Worm (Caenorhabditis elegans): ENCODE data around the gene F41E7.9.

The F41E7.9 gene

ce11 chrX:10340986-10341385 lies 25.2 kb upstream of the F41E7.9 start, which contains the start of gene R07E3.1:
Gene R07E3.1, minus strand, starts transcription at chrX:10341161.
- TF ChIP-seq aly-2 (tag; optimal IDR thresholded peaks at IDR 0.05) = no peak
- peak; percentile 87 for TF ChIP-seq elt-2 (tag; optimal IDR thresholded peaks at IDR 0.05)
- TF ChIP-seq pqm-1 (tag; optimal IDR thresholded peaks at IDR 0.05) = peak; percentile 79
- peak; percentile 59 for TF ChIP-seq pha-4 (tag; optimal IDR thresholded peaks at IDR 0.05)

DNA sequence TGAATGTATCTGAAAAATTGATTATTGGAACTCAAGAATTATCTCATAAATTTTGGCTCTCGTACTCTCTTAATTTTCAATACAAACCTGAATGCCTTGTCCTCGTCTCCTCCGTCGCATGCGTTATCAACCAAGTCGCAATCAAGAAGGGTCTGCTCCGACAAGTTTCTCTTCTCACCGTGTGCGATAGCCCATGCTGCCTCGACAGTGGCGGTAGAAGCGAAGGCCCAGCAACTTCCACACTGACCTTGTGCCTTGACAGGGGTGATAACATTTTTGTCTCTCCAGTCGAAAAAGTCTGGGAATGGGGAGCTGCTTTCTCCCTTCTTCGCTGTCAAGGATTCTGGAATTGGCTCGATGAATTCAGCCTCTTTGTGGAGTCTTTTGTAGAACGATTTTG lies 24.2 kb upstream of the F41E7.9 start:
- TF ChIP-seq nfya-1 (tag; optimal IDR thresholded peaks at IDR 0.05; ENCODE audit: insufficient read depth) (no peak), jun-1 (tag; optimal IDR thresholded peaks at IDR 0.05) (no peak), snpc-4 (tag; optimal IDR thresholded peaks at IDR 0.05) (no peak), nhr-11 (tag; optimal IDR thresholded peaks at IDR 0.05) (no peak), mdl-1 (tag; optimal IDR thresholded peaks at IDR 0.05) (no peak), nhr-28 (tag; optimal IDR thresholded peaks at IDR 0.05) (no peak), lsy-12 (tag; optimal IDR thresholded peaks at IDR 0.05) (no peak), lin-15B (tag; optimal IDR thresholded peaks at IDR 0.05) (no peak), ceh-28 (tag; optimal IDR thresholded peaks at IDR 0.05) (no peak), elt-2 (tag; optimal IDR thresholded peaks at IDR 0.05) (peak; percentile 64), daf-12 (tag; optimal IDR thresholded peaks at IDR 0.05) (no peak), pqm-1 (tag; optimal IDR thresholded peaks at IDR 0.05) (peak; percentile 55), nhr-43 (tag; optimal IDR thresholded peaks at IDR 0.05; ENCODE audit: poor library complexity, severe bottlenecking) (no peak), pha-4 (tag; optimal IDR thresholded peaks at IDR 0.05) (no peak)

- TF ChIP-seq ZK546.5 (tag; optimal IDR thresholded peaks at IDR 0.05) (no peak), elt-2 (tag; optimal IDR thresholded peaks at IDR 0.05) (peak; percentile 42)
These were observed 23.0 kb upstream of the F41E7.9 start for ce11 chrX:10338761-10339160.

DNA sequence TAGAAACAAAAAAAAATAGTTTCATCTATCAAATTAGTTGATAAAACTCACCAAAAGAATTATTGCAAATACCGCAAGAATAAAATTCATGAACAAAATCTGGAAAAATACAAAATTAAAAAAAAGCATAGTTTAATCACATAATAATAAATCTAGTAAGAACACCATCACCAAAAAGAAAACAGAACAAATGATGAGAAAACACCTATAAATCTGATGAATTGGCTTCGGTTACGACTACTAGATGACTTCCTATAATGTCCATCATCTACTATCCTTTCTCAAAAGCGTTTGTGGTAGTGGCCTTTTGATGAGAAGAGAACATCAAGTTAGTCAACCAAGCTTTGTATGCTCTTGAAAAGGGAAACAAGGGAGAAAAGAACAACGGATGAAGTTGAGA lies 22.3 kb upstream of the F41E7.9 start, which contains the start of gene cut-5:
cut-5 (minus strand) TSS at position 101 of the 400 bp plus-strand sequence.
- no peak for TF ChIP-seq nhr-23 (tag; optimal IDR thresholded peaks at IDR 0.05)
- no peak for TF ChIP-seq elt-3 (tag; optimal IDR thresholded peaks at IDR 0.05)
- TF ChIP-seq aly-2 (tag; optimal IDR thresholded peaks at IDR 0.05) = no peak
- TF ChIP-seq elt-1 (tag; optimal IDR thresholded peaks at IDR 0.05) = no peak
- no peak for TF ChIP-seq elt-2 (tag; optimal IDR thresholded peaks at IDR 0.05)
- TF ChIP-seq egl-27 (tag; optimal IDR thresholded peaks at IDR 0.05) = no peak
- no peak for TF ChIP-seq fkh-2 (tag; optimal IDR thresholded peaks at IDR 0.05)
- no peak for TF ChIP-seq skn-1 (tag; optimal IDR thresholded peaks at IDR 0.05)
- no peak for TF ChIP-seq zag-1 (tag; optimal IDR thresholded peaks at IDR 0.05)
- TF ChIP-seq mml-1 (tag; optimal IDR thresholded peaks at IDR 0.05) = no peak
- TF ChIP-seq nhr-25 (tag; optimal IDR thresholded peaks at IDR 0.05) = no peak
- TF ChIP-seq unc-62 (GFP tag; optimal IDR thresholded peaks at IDR 0.05) = no peak
- no peak for TF ChIP-seq unc-39 (tag; optimal IDR thresholded peaks at IDR 0.05)
- no peak for TF ChIP-seq egl-5 (tag; optimal IDR thresholded peaks at IDR 0.05)
- no peak for TF ChIP-seq lin-39 (tag; optimal IDR thresholded peaks at IDR 0.05)
- TF ChIP-seq R02D3.7 (tag; optimal IDR thresholded peaks at IDR 0.05) = no peak
- no peak for TF ChIP-seq ceh-16 (tag; optimal IDR thresholded peaks at IDR 0.05)
- no peak for TF ChIP-seq nhr-43 (tag; optimal IDR thresholded peaks at IDR 0.05; ENCODE audit: poor library complexity, severe bottlenecking)
- TF ChIP-seq snpc-4 (tag; optimal IDR thresholded peaks at IDR 0.05) = no peak

DNA sequence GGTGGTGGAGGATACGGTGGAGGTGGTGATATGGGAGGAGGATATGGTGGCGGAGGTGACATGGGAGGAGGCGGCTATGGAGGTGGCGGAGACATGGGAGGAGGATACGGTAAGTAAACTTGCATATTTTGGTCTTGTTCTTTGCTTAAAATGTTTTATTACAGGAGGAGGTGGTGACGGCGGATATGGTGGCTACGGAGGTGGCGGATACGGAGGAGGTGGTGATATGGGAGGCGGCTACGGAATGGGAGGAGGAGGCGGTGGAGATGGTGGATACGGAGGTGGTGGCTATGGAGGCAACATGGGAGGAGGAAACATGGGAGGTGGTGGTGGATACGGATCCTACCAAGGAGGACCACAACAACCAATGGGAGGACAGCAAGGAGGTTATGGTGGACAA lies 20.8 kb upstream of the F41E7.9 start:
- no peak for TF ChIP-seq ceh-28 (tag; optimal IDR thresholded peaks at IDR 0.05)
- no peak for TF ChIP-seq ama-1 (optimal IDR thresholded peaks at IDR 0.05)
- TF ChIP-seq sea-2 (GFP tag; optimal IDR thresholded peaks at IDR 0.05) = no peak
- TF ChIP-seq nhr-28 (tag; optimal IDR thresholded peaks at IDR 0.05) = no peak
- no peak for TF ChIP-seq fos-1 (tag; optimal IDR thresholded peaks at IDR 0.05)
- no peak for TF ChIP-seq lin-15B (tag; optimal IDR thresholded peaks at IDR 0.05)
- TF ChIP-seq zag-1 (tag; optimal IDR thresholded peaks at IDR 0.05) = no peak
- TF ChIP-seq unc-39 (tag; optimal IDR thresholded peaks at IDR 0.05) = no peak
- no peak for TF ChIP-seq nhr-77 (tag; optimal IDR thresholded peaks at IDR 0.05)
- no peak for TF ChIP-seq nhr-237 (tag; optimal IDR thresholded peaks at IDR 0.05)
- no peak for TF ChIP-seq jun-1 (tag; optimal IDR thresholded peaks at IDR 0.05)
- no peak for TF ChIP-seq nhr-43 (tag; optimal IDR thresholded peaks at IDR 0.05; ENCODE audit: poor library complexity, severe bottlenecking)
- no peak for TF ChIP-seq egl-5 (tag; optimal IDR thresholded peaks at IDR 0.05)

Measured in whole organism, L3 larva.